Worm (Caenorhabditis elegans): Measurements from ENCODE around the gene Y37D8A.16.

Y37D8A.16 gene

DNA sequence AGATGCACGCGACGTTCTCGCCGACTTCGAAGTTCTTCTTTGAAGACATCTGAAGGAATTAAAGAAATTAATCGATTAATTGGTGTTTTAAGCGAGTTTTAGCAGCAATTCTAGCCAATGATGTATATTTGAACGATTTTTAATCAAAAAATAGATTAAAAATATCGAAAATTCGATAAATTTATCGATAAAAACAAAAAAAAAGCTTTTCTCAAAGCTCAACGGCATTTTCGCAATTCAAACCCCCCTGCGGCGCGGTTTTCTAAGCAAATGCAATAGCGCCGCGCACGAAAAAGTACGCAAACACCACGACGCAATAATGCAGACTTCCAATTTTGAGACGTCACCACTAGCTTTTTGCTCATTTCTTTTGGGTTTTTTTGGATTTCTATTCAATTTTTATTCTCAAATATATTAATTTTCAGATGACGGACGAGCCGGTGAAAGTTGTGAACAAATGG is 43.8 kb downstream of the Y37D8A.16 start, which contains the start of the genes mrg-1 and spcs-2 (continued):
- no peak for TF ChIP-seq lin-39 (tag; optimal IDR thresholded peaks at IDR 0.05)
- peak; percentile 93 for TF ChIP-seq sma-9 (GFP tag; optimal IDR thresholded peaks at IDR 0.05)
- no peak for TF ChIP-seq sma-9 (tag; optimal IDR thresholded peaks at IDR 0.05)
- peak; percentile 27 for TF ChIP-seq R02D3.7 (tag; optimal IDR thresholded peaks at IDR 0.05)
- no peak for TF ChIP-seq elt-1 (tag; optimal IDR thresholded peaks at IDR 0.05)
- peak; percentile 37 for TF ChIP-seq skn-1 (tag; optimal IDR thresholded peaks at IDR 0.05)
- TF ChIP-seq peb-1 (tag; optimal IDR thresholded peaks at IDR 0.05) = no peak
- TF ChIP-seq crh-2 (tag; optimal IDR thresholded peaks at IDR 0.05) = peak; percentile 91
- peak; percentile 51 for TF ChIP-seq fos-1 (tag; optimal IDR thresholded peaks at IDR 0.05)
- peak; percentile 86 for TF ChIP-seq ztf-4 (tag; optimal IDR thresholded peaks at IDR 0.05)

DNA sequence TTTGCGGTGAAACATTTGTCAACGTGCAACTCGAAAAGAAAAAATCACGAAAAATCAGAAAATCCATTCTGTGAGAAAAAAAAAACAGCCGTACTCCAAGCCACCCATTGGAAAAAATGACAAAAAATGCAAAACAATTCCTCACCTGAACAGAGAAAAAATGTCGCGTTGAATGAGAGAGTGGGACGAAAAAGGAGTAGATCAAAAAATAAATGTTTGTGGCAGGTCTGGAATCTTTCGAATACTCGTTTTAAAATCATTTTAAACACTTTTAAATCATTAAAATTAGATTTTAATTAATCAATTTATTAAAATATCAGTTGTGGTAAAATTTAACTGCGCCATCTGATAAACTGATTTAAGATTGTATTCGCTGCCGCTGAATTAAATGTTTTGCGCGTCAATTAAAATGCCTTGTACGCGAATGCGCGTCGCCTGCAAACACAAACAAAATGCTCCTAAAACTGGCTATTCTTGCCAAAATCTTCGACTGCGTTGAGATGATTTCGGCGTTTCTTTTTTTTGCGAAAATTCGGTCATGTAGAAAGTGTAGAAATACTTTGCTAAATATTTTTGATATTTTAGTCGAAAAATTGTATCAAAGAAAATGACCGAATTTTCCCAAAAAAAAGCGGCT is 48.3 kb downstream of the Y37D8A.16 start, which contains the start of gene Y37D8A.6:
Gene Y37D8A.6, minus strand, starts transcription at position 238 of the 637 bp plus-strand sequence.
- TF ChIP-seq lin-11 (tag; optimal IDR thresholded peaks at IDR 0.05) = no peak
- no peak for TF ChIP-seq alr-1 (tag; optimal IDR thresholded peaks at IDR 0.05)
- peak in 1 of 2 experiments; percentile 9 for TF ChIP-seq lsy-2 (tag; optimal IDR thresholded peaks at IDR 0.05)
- TF ChIP-seq gmeb-1 (tag; optimal IDR thresholded peaks at IDR 0.05) = peak; percentile 10
- TF ChIP-seq unc-55 (GFP tag; optimal IDR thresholded peaks at IDR 0.05) = peak; percentile 24

Data from whole organism, L2 larva.